Fruit fly (Drosophila melanogaster) whole organism, prepupa: ENCODE results near the gene Lmpt.

Experiments used
- Blimp-1 ChIP-seq: fragments of 200-800 bp; sonication (Bioruptor generic); optimal IDR thresholded peaks from 3 replicates; lab custom pipeline; 2017; ENCODE audit warnings: missing biosample characterization, missing genetic modification characterization, mild to moderate bottlenecking, moderate library complexity, missing genetic modification reagents
- CG10631 ChIP-seq: fragments of 200-800 bp; sonication (Bioruptor generic); optimal IDR thresholded peaks from 2 replicates; lab custom pipeline; 2016; ENCODE audit warnings: missing biosample characterization, missing genetic modification characterization
- CG10669 ChIP-seq: fragments of 200-800 bp; sonication (Bioruptor generic); optimal IDR thresholded peaks from 3 replicates; lab custom pipeline; 2018; ENCODE audit warnings: missing biosample characterization, mild to moderate bottlenecking, missing genetic modification characterization, moderate library complexity
- CG11294 ChIP-seq: fragments of 200-800 bp; sonication (Bioruptor generic); IDR thresholded peaks from 2 replicates; pipeline ENCODE4 v1.3.6; 2022; ENCODE audit warnings: missing biosample characterization, missing genetic modification characterization
- CG11762 ChIP-seq: fragments of 200-800 bp; sonication (Bioruptor generic); optimal IDR thresholded peaks from 3 replicates; lab custom pipeline; 2016; ENCODE audit warnings: missing biosample characterization, missing genetic modification characterization; ENCODE audit not compliant: insufficient read depth
- CG11902 ChIP-seq: fragments of 200-800 bp; sonication (Bioruptor generic); optimal IDR thresholded peaks from 3 replicates; lab custom pipeline; 2016; ENCODE audit warnings: missing biosample characterization, missing genetic modification characterization
- CG15336 ChIP-seq: fragments of 200-800 bp; sonication (Bioruptor generic); IDR thresholded peaks from 2 replicates; pipeline ENCODE4 v1.3.6; 2022; ENCODE audit warnings: missing biosample characterization, missing genetic modification characterization
- CG1621 ChIP-seq: fragments of 200-800 bp; sonication (Bioruptor generic); optimal IDR thresholded peaks from 3 replicates; lab custom pipeline; 2018; ENCODE audit warnings: missing biosample characterization, mild to moderate bottlenecking, missing genetic modification characterization
- CG3032 ChIP-seq: fragments of 200-800 bp; optimal IDR thresholded peaks from 2 replicates; lab custom pipeline; 2019; ENCODE audit warnings: missing biosample characterization, mild to moderate bottlenecking, missing genetic modification characterization, moderate library complexity
- CG31627 ChIP-seq: fragments of 200-800 bp; sonication (Bioruptor generic); optimal IDR thresholded peaks from 3 replicates; lab custom pipeline; 2016; ENCODE audit warnings: missing biosample characterization, missing genetic modification characterization
- CG32006 ChIP-seq: fragments of 200-800 bp; sonication (Bioruptor generic); optimal IDR thresholded peaks from 3 replicates; lab custom pipeline; 2017; ENCODE audit warnings: missing biosample characterization, mild to moderate bottlenecking, missing genetic modification characterization
- CG34406 ChIP-seq: fragments of 200-800 bp; sonication (Bioruptor generic); optimal IDR thresholded peaks from 3 replicates; lab custom pipeline; 2016; ENCODE audit warnings: missing biosample characterization, missing genetic modification characterization
- CG3919 ChIP-seq: fragments of 200-800 bp; sonication (Bioruptor generic); optimal IDR thresholded peaks from 3 replicates; lab custom pipeline; 2016; ENCODE audit warnings: missing biosample characterization, missing genetic modification characterization
- CG4318 ChIP-seq: fragments of 200-800 bp; sonication (Bioruptor generic); optimal IDR thresholded peaks from 3 replicates; lab custom pipeline; 2017; ENCODE audit warnings: missing biosample characterization, mild to moderate bottlenecking, missing genetic modification characterization
- CG6163 ChIP-seq: fragments of 200-800 bp; sonication (Bioruptor generic); IDR thresholded peaks from 3 replicates; pipeline ENCODE4 v1.3.6; 2022; ENCODE audit warnings: missing biosample characterization, missing genetic modification characterization
- CG6276 ChIP-seq: fragments of 200-800 bp; sonication (Bioruptor generic); optimal IDR thresholded peaks from 2 replicates; lab custom pipeline; 2017; ENCODE audit warnings: missing biosample characterization, mild to moderate bottlenecking, missing genetic modification characterization
- CG6792 ChIP-seq: fragments of 200-800 bp; sonication (Bioruptor generic); optimal IDR thresholded peaks from 3 replicates; lab custom pipeline; 2016; ENCODE audit warnings: missing biosample characterization, missing genetic modification characterization
- CG6808 ChIP-seq: fragments of 200-800 bp; sonication (Bioruptor generic); optimal IDR thresholded peaks from 3 replicates; lab custom pipeline; 2017; ENCODE audit warnings: missing biosample characterization, missing genetic modification characterization, mild to moderate bottlenecking, moderate library complexity, missing genetic modification reagents
- CG7368 ChIP-seq: fragments of 200-800 bp; sonication (Bioruptor generic); optimal IDR thresholded peaks from 3 replicates; lab custom pipeline; 2016; ENCODE audit warnings: missing biosample characterization, missing genetic modification characterization
- CG8119 ChIP-seq: fragments of 200-800 bp; sonication (Bioruptor generic); IDR thresholded peaks from 3 replicates; pipeline ENCODE4 v1.3.6; 2022; ENCODE audit warnings: missing biosample characterization, missing genetic modification characterization
- CG8632 ChIP-seq: fragments of 200-800 bp; sonication (Bioruptor generic); optimal IDR thresholded peaks from 3 replicates; lab custom pipeline; 2016; ENCODE audit warnings: missing biosample characterization, missing genetic modification characterization
- CG9139 ChIP-seq: fragments of 200-800 bp; sonication (Bioruptor generic); optimal IDR thresholded peaks from 3 replicates; lab custom pipeline; 2017; ENCODE audit warnings: missing biosample characterization, mild to moderate bottlenecking, missing genetic modification characterization
- Eip75B ChIP-seq: fragments of 200-800 bp; sonication (Bioruptor generic); optimal IDR thresholded peaks from 3 replicates; lab custom pipeline; 2016; ENCODE audit warnings: missing biosample characterization, missing genetic modification characterization
- Eip78C ChIP-seq: fragments of 200-800 bp; sonication (Bioruptor generic); peaks from one replicate; lab custom pipeline; 2016; ENCODE audit warnings: missing biosample characterization, missing genetic modification characterization
- Ets96B ChIP-seq: fragments of 200-800 bp; optimal IDR thresholded peaks from 2 replicates; lab custom pipeline; 2019; ENCODE audit warnings: missing biosample characterization, mild to moderate bottlenecking, missing genetic modification characterization, moderate library complexity
- Gug ChIP-seq: fragments of 200-800 bp; sonication (Bioruptor generic); IDR thresholded peaks from 2 replicates; pipeline ENCODE4 v1.3.6; 2022; ENCODE audit warnings: missing biosample characterization, missing genetic modification characterization
- Hr39 ChIP-seq: fragments of 200-800 bp; sonication (Bioruptor generic); optimal IDR thresholded peaks from 2 replicates; lab custom pipeline; 2016; ENCODE audit warnings: missing biosample characterization, missing genetic modification characterization
- Hr4 ChIP-seq: fragments of 200-800 bp; sonication (Bioruptor generic); optimal IDR thresholded peaks from 3 replicates; lab custom pipeline; 2016; ENCODE audit warnings: missing biosample characterization, missing genetic modification characterization
- Lpt ChIP-seq: fragments of 200-800 bp; sonication (Bioruptor generic); optimal IDR thresholded peaks from 3 replicates; lab custom pipeline; 2016; ENCODE audit warnings: missing biosample characterization, missing genetic modification characterization
- OdsH ChIP-seq: fragments of 200-800 bp; sonication (Bioruptor generic); optimal IDR thresholded peaks from 3 replicates; lab custom pipeline; 2016; ENCODE audit warnings: missing biosample characterization, missing genetic modification characterization
- Smox ChIP-seq: fragments of 200-800 bp; sonication (Bioruptor generic); optimal IDR thresholded peaks from 3 replicates; lab custom pipeline; 2016; ENCODE audit warnings: missing biosample characterization, missing genetic modification characterization
- Sox14 ChIP-seq: fragments of 200-800 bp; sonication (Bioruptor generic); optimal IDR thresholded peaks from 3 replicates; lab custom pipeline; 2016; ENCODE audit warnings: missing biosample characterization, missing genetic modification characterization
- Sox15 ChIP-seq: fragments of 200-800 bp; sonication (Bioruptor generic); optimal IDR thresholded peaks from 3 replicates; lab custom pipeline; 2016; ENCODE audit warnings: missing biosample characterization, missing genetic modification characterization
- achi ChIP-seq: fragments of 200-800 bp; sonication (Bioruptor generic); optimal IDR thresholded peaks from 3 replicates; lab custom pipeline; 2016; ENCODE audit warnings: missing biosample characterization, missing genetic modification characterization
- acj6 ChIP-seq: fragments of 200-800 bp; sonication (Bioruptor generic); optimal IDR thresholded peaks from 3 replicates; lab custom pipeline; 2016; ENCODE audit warnings: missing biosample characterization, missing genetic modification characterization
- cyc ChIP-seq: fragments of 200-800 bp; sonication (Bioruptor generic); optimal IDR thresholded peaks from 3 replicates; lab custom pipeline; 2016; ENCODE audit warnings: missing biosample characterization, missing genetic modification characterization
- dsx ChIP-seq: fragments of 200-800 bp; optimal IDR thresholded peaks from 3 replicates; lab custom pipeline; 2019; ENCODE audit warnings: missing biosample characterization, mild to moderate bottlenecking, missing genetic modification characterization, moderate library complexity; ENCODE audit not compliant: poor library complexity, severe bottlenecking
- eg ChIP-seq: fragments of 200-800 bp; sonication (Bioruptor generic); IDR thresholded peaks from 3 replicates; pipeline ENCODE4 v1.3.6; 2022; ENCODE audit warnings: missing biosample characterization, missing genetic modification characterization
- esn ChIP-seq: fragments of 200-800 bp; sonication (Bioruptor generic); optimal IDR thresholded peaks from 2 replicates; lab custom pipeline; 2016; ENCODE audit warnings: missing biosample characterization, mild to moderate bottlenecking, missing genetic modification characterization, moderate library complexity
- fd59A ChIP-seq: fragments of 200-800 bp; sonication (Bioruptor generic); optimal IDR thresholded peaks from 2 replicates; lab custom pipeline; 2017; ENCODE audit warnings: missing biosample characterization, mild to moderate bottlenecking, missing genetic modification characterization, missing genetic modification reagents
- fd85E ChIP-seq: fragments of 200-800 bp; sonication (Bioruptor generic); optimal IDR thresholded peaks from 3 replicates; lab custom pipeline; 2016; ENCODE audit warnings: missing biosample characterization, missing genetic modification characterization
- net ChIP-seq: fragments of 200-800 bp; sonication (Bioruptor generic); optimal IDR thresholded peaks from 3 replicates; lab custom pipeline; 2016; ENCODE audit warnings: missing biosample characterization, missing genetic modification characterization
- pdm3 ChIP-seq: fragments of 200-800 bp; sonication (Bioruptor generic); optimal IDR thresholded peaks from 3 replicates; lab custom pipeline; 2016; ENCODE audit warnings: missing biosample characterization, missing genetic modification characterization
- salr ChIP-seq, 2 experiments: fragments of 200-800 bp; sonication (Bioruptor generic); optimal IDR thresholded peaks; 3 replicates each; lab custom pipeline; 2016 to 2018; ENCODE audit warnings: missing biosample characterization in 2 of 2, missing genetic modification characterization in 2 of 2, mild to moderate bottlenecking in 1 of 2
- spab ChIP-seq: fragments of 200-800 bp; sonication (Bioruptor generic); optimal IDR thresholded peaks from 2 replicates; lab custom pipeline; 2017; ENCODE audit warnings: missing biosample characterization, mild to moderate bottlenecking, missing genetic modification characterization, missing genetic modification reagents
- ss ChIP-seq, 2 experiments: fragments of 200-800 bp; sonication (Bioruptor generic); optimal IDR thresholded peaks; 2 replicates in 1 of 2; 3 replicates in 1 of 2; lab custom pipeline; 2017 to 2018; ENCODE audit warnings: mild to moderate bottlenecking in 2 of 2, missing biosample characterization in 2 of 2, missing genetic modification characterization in 2 of 2, moderate library complexity in 1 of 2
- svp ChIP-seq: fragments of 200-800 bp; sonication (Bioruptor generic); peaks from one replicate; lab custom pipeline; 2016; ENCODE audit warnings: missing biosample characterization, missing genetic modification characterization
- vri ChIP-seq: fragments of 200-800 bp; sonication (Bioruptor generic); optimal IDR thresholded peaks from 3 replicates; lab custom pipeline; 2016; ENCODE audit warnings: missing biosample characterization, mild to moderate bottlenecking, missing genetic modification characterization

Gene Lmpt

dm6 chr3L:16892728-16893271, 27.7 kb downstream of the Lmpt start:
- peak; percentile 15 for TF ChIP-seq CG4318 (GFP tag; lab: Kevin White, UChicago)
- TF ChIP-seq CG34406 (GFP tag; lab: Kevin White, UChicago): peak; percentile 27
- peak; percentile 38 for TF ChIP-seq spab (GFP tag; lab: Kevin White, UChicago)
- no peak for TF ChIP-seq ss (GFP tag; optimal IDR thresholded peaks at IDR 0.05; lab: Kevin White, UChicago)
- peak; percentile 53 for TF ChIP-seq achi
- TF ChIP-seq OdsH (GFP tag; lab: Kevin White, UChicago): peak; percentile 53
- TF ChIP-seq CG11762 (GFP tag; lab: Kevin White, UChicago): no peak
- TF ChIP-seq Ets96B (tag; lab: Kevin White, UChicago): peak; percentile 4
- peak; percentile 6 for TF ChIP-seq CG3919
- TF ChIP-seq CG32006 (GFP tag; lab: Kevin White, UChicago): peak; percentile 77
- peak; percentile 27 for TF ChIP-seq CG3032
- peak; percentile 24 for TF ChIP-seq Sox14 (GFP tag; lab: Kevin White, UChicago)
- no peak for TF ChIP-seq Sox15
- peak; percentile 6 for TF ChIP-seq CG1621 (tag; lab: Kevin White, UChicago)
- peak; percentile 77 for TF ChIP-seq Hr4
- peak; percentile 74 for TF ChIP-seq CG15336
- TF ChIP-seq salr (GFP tag; optimal IDR thresholded peaks at IDR 0.05; lab: Kevin White, UChicago): peak in 1 of 2 experiments; percentile 7
- TF ChIP-seq eg: peak; percentile 73
- TF ChIP-seq CG6276 (GFP tag; lab: Kevin White, UChicago): peak; percentile 62
- TF ChIP-seq Lpt (GFP tag; lab: Kevin White, UChicago): peak; percentile 11
- peak; percentile 31 for TF ChIP-seq fd59A (GFP tag; lab: Kevin White, UChicago)
- TF ChIP-seq vri: no peak
- TF ChIP-seq Eip78C (GFP tag; lab: Kevin White, UChicago): peak; percentile 57
- TF ChIP-seq CG11294 (GFP tag; lab: Robert Waterston, UW): peak; percentile 55
- peak; percentile 55 for TF ChIP-seq svp (GFP tag; lab: Kevin White, UChicago)
- no peak for TF ChIP-seq cyc (GFP tag; lab: Kevin White, UChicago)
- TF ChIP-seq Smox: no peak
- peak; percentile 14 for TF ChIP-seq CG10669 (GFP tag; lab: Kevin White, UChicago)
- peak; percentile 42 for TF ChIP-seq CG10631
- TF ChIP-seq CG8119: peak; percentile 81
- TF ChIP-seq fd85E (GFP tag; lab: Kevin White, UChicago): no peak
- TF ChIP-seq pdm3: peak; percentile 57
- TF ChIP-seq CG9139 (GFP tag; lab: Kevin White, UChicago): peak; percentile 14
- TF ChIP-seq dsx (GFP tag; lab: Kevin White, UChicago): peak; percentile 6
- peak; percentile 55; the same call in 2 of the 3 replicates for TF ChIP-seq CG6163
- peak; percentile 48 for TF ChIP-seq acj6 (GFP tag; lab: Kevin White, UChicago)
- peak; percentile 30 for TF ChIP-seq net
- TF ChIP-seq CG8632 (GFP tag; lab: Kevin White, UChicago): peak; percentile 21
- no peak for TF ChIP-seq CG6808 (GFP tag; lab: Kevin White, UChicago)
- TF ChIP-seq Gug (GFP tag; lab: Robert Waterston, UW): peak; percentile 70

DNA sequence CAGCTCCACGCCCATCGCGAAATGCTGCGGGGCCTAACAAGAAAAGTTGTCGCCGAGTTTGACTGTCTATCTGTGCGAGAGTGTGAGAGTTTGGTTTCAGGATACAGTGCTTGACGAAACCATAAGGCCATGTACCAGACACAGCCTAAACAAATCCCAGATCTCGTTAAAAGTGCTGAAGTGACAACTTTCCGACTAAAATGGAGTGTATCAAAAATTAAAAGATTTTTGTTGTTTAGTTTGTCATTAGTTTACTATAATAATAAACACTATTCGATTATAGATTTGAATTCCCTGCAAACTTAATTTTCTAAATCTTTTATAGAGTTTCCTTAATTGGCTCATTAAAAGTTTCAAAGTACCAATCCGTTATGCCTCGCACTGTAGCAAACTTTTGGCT, 28.6 kb downstream of the Lmpt start:
- no peak for TF ChIP-seq Smox
- TF ChIP-seq cyc (GFP tag; lab: Kevin White, UChicago): no peak
- no peak for TF ChIP-seq CG11902
- TF ChIP-seq CG31627: no peak
- no peak for TF ChIP-seq Eip75B (GFP tag; lab: Kevin White, UChicago)
- no peak for TF ChIP-seq vri
- TF ChIP-seq CG3919: no peak
- peak; percentile 42 for TF ChIP-seq CG32006 (GFP tag; lab: Kevin White, UChicago)
- no peak for TF ChIP-seq CG6808 (GFP tag; lab: Kevin White, UChicago)
- no peak for TF ChIP-seq Hr39
- no peak for TF ChIP-seq CG7368 (GFP tag; lab: Kevin White, UChicago)
- TF ChIP-seq Sox14 (GFP tag; lab: Kevin White, UChicago): no peak
- TF ChIP-seq Hr4: peak; percentile 64
- no peak for TF ChIP-seq dsx (GFP tag; lab: Kevin White, UChicago)
- TF ChIP-seq eg: 0 out of 3 replicates have a peak, but pooled peaks have one; percentile 47
- no peak for TF ChIP-seq Gug (GFP tag; lab: Robert Waterston, UW)
- TF ChIP-seq OdsH (GFP tag; lab: Kevin White, UChicago): peak; percentile 29
- TF ChIP-seq spab (GFP tag; lab: Kevin White, UChicago): no peak
- TF ChIP-seq CG11294 (GFP tag; lab: Robert Waterston, UW): no peak
- TF ChIP-seq CG6276 (GFP tag; lab: Kevin White, UChicago): peak; percentile 45
- no peak for TF ChIP-seq acj6 (GFP tag; lab: Kevin White, UChicago)
- TF ChIP-seq Blimp-1 (GFP tag; lab: Kevin White, UChicago): no peak
- TF ChIP-seq CG6163: 0 out of 3 replicates have a peak, but pooled peaks have one; percentile 12
- TF ChIP-seq CG6792 (GFP tag; lab: Kevin White, UChicago): no peak
- no peak for TF ChIP-seq pdm3
- TF ChIP-seq ss (GFP tag; optimal IDR thresholded peaks at IDR 0.05; lab: Kevin White, UChicago): no peak
- no peak for TF ChIP-seq esn
- TF ChIP-seq Lpt (GFP tag; lab: Kevin White, UChicago): no peak
